Fruit fly (Drosophila melanogaster) Kc167 (cell line): ENCODE measurements around the gene Ctl2.

Source experiments
- Myc ChIP-seq: fragments of >200 bp; optimal IDR thresholded peaks from 2 replicates; lab custom pipeline; 2017; ENCODE audit warnings: missing external identifiers
- Sin3A ChIP-seq: fragments of >200 bp; optimal IDR thresholded peaks from 2 replicates; lab custom pipeline; 2018; ENCODE audit warnings: missing external identifiers
- h ChIP-seq: fragments of >200 bp; optimal IDR thresholded peaks from 3 replicates; lab custom pipeline; 2018; ENCODE audit warnings: missing external identifiers
- insv ChIP-seq: fragments of >200 bp; optimal IDR thresholded peaks from 3 replicates; lab custom pipeline; 2018; ENCODE audit warnings: missing external identifiers
- psq ChIP-seq: fragments of >200 bp; optimal IDR thresholded peaks from 2 replicates; lab custom pipeline; 2017; ENCODE audit warnings: missing external identifiers
- ttk ChIP-seq: sonication (Bioruptor generic); optimal IDR thresholded peaks from 2 replicates; lab custom pipeline; 2017; ENCODE audit warnings: missing external identifiers

Gene Ctl2

DNA sequence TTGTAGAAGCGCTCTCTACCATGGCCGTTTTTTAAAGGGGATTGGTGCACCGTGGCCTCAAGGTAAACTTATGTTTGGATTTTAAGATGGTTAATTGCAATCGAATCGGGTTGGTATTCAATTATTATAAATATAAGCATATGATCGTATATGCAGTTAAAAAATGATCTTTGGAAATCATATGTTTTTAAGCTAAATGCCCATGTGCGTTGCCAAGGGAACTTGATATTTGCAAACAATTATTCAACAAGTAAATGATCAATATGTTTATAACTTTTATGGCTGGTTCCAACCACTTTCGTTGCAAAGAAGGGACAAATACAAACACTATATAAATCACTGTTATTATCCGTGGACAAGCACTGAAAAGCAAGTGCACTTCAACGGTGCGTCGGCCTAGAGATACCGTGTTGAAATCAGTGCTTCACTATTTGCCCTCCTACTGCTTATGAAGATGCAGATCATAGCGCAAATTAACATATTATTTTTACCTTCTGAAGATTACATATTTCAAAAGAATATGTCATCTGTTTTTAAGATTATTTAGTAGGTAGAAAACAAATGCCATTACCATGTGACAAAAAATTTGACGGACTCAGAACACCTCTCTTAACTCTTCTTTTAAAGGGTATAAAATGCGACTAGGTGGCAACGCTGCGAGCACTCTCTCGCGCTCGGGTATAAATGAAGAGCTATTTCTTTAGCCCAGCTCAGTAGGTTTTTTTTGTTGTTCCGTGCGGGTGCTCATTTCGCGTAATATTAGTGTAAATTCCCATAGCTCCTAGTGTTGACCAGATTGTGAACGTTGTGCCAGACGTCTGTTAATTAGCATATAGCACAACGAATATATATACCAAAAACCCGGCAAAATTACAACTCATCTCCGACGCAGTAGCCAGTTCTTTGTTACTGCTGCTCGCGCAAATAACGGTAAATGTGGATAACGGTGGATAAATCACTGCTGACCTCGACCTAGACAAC is 34.5 kb downstream of the Ctl2 start, which contains the start of gene rdog:
TSS of gene rdog (plus strand) at position 705 of the 981 bp plus-strand sequence.
- no peak for TF ChIP-seq Sin3A
- no peak for TF ChIP-seq Myc
- TF ChIP-seq psq (lab: Kevin White, UChicago): no peak
- no peak for TF ChIP-seq insv (lab: Kevin White, UChicago)
- TF ChIP-seq ttk (lab: Kevin White, UChicago): no peak
- no peak for TF ChIP-seq h (lab: Kevin White, UChicago)

- no peak for TF ChIP-seq psq (lab: Kevin White, UChicago)
- TF ChIP-seq ttk (lab: Kevin White, UChicago): no peak
- no peak for TF ChIP-seq Sin3A
- TF ChIP-seq Myc: no peak
- no peak for TF ChIP-seq h (lab: Kevin White, UChicago)
- no peak for TF ChIP-seq insv (lab: Kevin White, UChicago)
Observed at dm6 chr3R:29158721-29159120, 35.6 kb downstream of the Ctl2 start.

dm6 chr3R:29159620-29160019 is 36.5 kb downstream of the Ctl2 start:
- no peak for TF ChIP-seq Sin3A
- no peak for TF ChIP-seq Myc
- no peak for TF ChIP-seq ttk (lab: Kevin White, UChicago)
- no peak for TF ChIP-seq insv (lab: Kevin White, UChicago)
- no peak for TF ChIP-seq psq (lab: Kevin White, UChicago)
- no peak for TF ChIP-seq h (lab: Kevin White, UChicago)

DNA sequence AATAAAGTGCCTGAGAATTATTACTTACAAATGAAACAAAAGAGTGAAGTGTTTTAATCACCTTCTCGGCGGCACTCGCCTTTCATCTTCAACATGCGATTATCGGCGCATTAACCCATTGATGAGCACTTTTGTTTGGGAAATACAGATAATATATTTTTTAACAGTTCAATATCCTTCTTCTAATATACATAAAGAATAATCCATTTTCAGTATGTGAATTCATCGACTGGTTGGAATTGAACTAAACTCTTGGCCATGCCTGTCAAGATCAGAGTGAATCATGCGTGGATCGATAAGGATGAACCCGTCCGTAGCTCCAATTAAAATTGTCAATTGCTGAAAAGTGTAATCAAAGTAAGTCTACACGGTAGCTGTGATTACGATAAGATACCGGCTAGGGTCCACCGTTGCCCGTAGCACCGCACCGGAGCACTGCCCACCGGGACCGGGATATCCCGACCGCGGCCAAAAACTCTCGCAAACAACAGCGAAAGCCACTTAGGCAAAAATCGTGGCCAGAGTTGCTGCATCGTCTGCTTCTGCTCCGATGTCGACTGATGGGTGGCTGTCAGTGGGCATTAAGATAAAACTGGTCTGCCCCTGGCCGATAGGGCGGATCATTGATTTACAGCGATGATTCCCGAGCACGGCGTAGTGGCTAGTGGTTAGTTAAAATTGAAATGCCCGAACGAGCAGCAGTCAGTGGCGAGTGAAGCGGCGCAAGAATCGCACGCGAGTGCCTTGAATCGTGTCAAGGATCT is 41.9 kb downstream of the Ctl2 start, which contains the start of gene CG11898:
TSS of gene CG11898 (plus strand) at position 714 of the 764 bp plus-strand sequence.
- no peak for TF ChIP-seq h (lab: Kevin White, UChicago)
- TF ChIP-seq Sin3A: no peak
- TF ChIP-seq ttk (lab: Kevin White, UChicago): no peak
- TF ChIP-seq psq (lab: Kevin White, UChicago): no peak
- no peak for TF ChIP-seq Myc
- TF ChIP-seq insv (lab: Kevin White, UChicago): no peak
